Fruit fly (Drosophila melanogaster) whole organism, prepupa: Measurements from ENCODE around the gene Idua.

Experiments
- CG10631 ChIP-seq: fragments of 200-800 bp; sonication (Bioruptor generic); optimal IDR thresholded peaks from 2 replicates; lab custom pipeline; 2016; ENCODE audit warnings: missing biosample characterization, missing genetic modification characterization
- CG10669 ChIP-seq: fragments of 200-800 bp; sonication (Bioruptor generic); optimal IDR thresholded peaks from 3 replicates; lab custom pipeline; 2018; ENCODE audit warnings: missing biosample characterization, mild to moderate bottlenecking, missing genetic modification characterization, moderate library complexity
- CG11294 ChIP-seq: fragments of 200-800 bp; sonication (Bioruptor generic); IDR thresholded peaks from 2 replicates; pipeline ENCODE4 v1.3.6; 2022; ENCODE audit warnings: missing biosample characterization, missing genetic modification characterization
- CG11762 ChIP-seq: fragments of 200-800 bp; sonication (Bioruptor generic); optimal IDR thresholded peaks from 3 replicates; lab custom pipeline; 2016; ENCODE audit warnings: missing biosample characterization, missing genetic modification characterization; ENCODE audit not compliant: insufficient read depth
- CG15336 ChIP-seq: fragments of 200-800 bp; sonication (Bioruptor generic); IDR thresholded peaks from 2 replicates; pipeline ENCODE4 v1.3.6; 2022; ENCODE audit warnings: missing biosample characterization, missing genetic modification characterization
- CG1621 ChIP-seq: fragments of 200-800 bp; sonication (Bioruptor generic); optimal IDR thresholded peaks from 3 replicates; lab custom pipeline; 2018; ENCODE audit warnings: missing biosample characterization, mild to moderate bottlenecking, missing genetic modification characterization
- CG3032 ChIP-seq: fragments of 200-800 bp; optimal IDR thresholded peaks from 2 replicates; lab custom pipeline; 2019; ENCODE audit warnings: missing biosample characterization, mild to moderate bottlenecking, missing genetic modification characterization, moderate library complexity
- CG32006 ChIP-seq: fragments of 200-800 bp; sonication (Bioruptor generic); optimal IDR thresholded peaks from 3 replicates; lab custom pipeline; 2017; ENCODE audit warnings: missing biosample characterization, mild to moderate bottlenecking, missing genetic modification characterization
- CG34406 ChIP-seq: fragments of 200-800 bp; sonication (Bioruptor generic); optimal IDR thresholded peaks from 3 replicates; lab custom pipeline; 2016; ENCODE audit warnings: missing biosample characterization, missing genetic modification characterization
- CG3919 ChIP-seq: fragments of 200-800 bp; sonication (Bioruptor generic); optimal IDR thresholded peaks from 3 replicates; lab custom pipeline; 2016; ENCODE audit warnings: missing biosample characterization, missing genetic modification characterization
- CG4318 ChIP-seq: fragments of 200-800 bp; sonication (Bioruptor generic); optimal IDR thresholded peaks from 3 replicates; lab custom pipeline; 2017; ENCODE audit warnings: missing biosample characterization, mild to moderate bottlenecking, missing genetic modification characterization
- CG6163 ChIP-seq: fragments of 200-800 bp; sonication (Bioruptor generic); IDR thresholded peaks from 3 replicates; pipeline ENCODE4 v1.3.6; 2022; ENCODE audit warnings: missing biosample characterization, missing genetic modification characterization
- CG6808 ChIP-seq: fragments of 200-800 bp; sonication (Bioruptor generic); optimal IDR thresholded peaks from 3 replicates; lab custom pipeline; 2017; ENCODE audit warnings: missing biosample characterization, missing genetic modification characterization, mild to moderate bottlenecking, moderate library complexity, missing genetic modification reagents
- CG6854 ChIP-seq: fragments of 200-800 bp; sonication (Bioruptor generic); optimal IDR thresholded peaks from 2 replicates; lab custom pipeline; 2017; ENCODE audit warnings: missing biosample characterization, mild to moderate bottlenecking, missing genetic modification characterization
- CG7368 ChIP-seq: fragments of 200-800 bp; sonication (Bioruptor generic); optimal IDR thresholded peaks from 3 replicates; lab custom pipeline; 2016; ENCODE audit warnings: missing biosample characterization, missing genetic modification characterization
- CG8119 ChIP-seq: fragments of 200-800 bp; sonication (Bioruptor generic); IDR thresholded peaks from 3 replicates; pipeline ENCODE4 v1.3.6; 2022; ENCODE audit warnings: missing biosample characterization, missing genetic modification characterization
- CG8632 ChIP-seq: fragments of 200-800 bp; sonication (Bioruptor generic); optimal IDR thresholded peaks from 3 replicates; lab custom pipeline; 2016; ENCODE audit warnings: missing biosample characterization, missing genetic modification characterization
- CG9139 ChIP-seq: fragments of 200-800 bp; sonication (Bioruptor generic); optimal IDR thresholded peaks from 3 replicates; lab custom pipeline; 2017; ENCODE audit warnings: missing biosample characterization, mild to moderate bottlenecking, missing genetic modification characterization
- Eip78C ChIP-seq: fragments of 200-800 bp; sonication (Bioruptor generic); peaks from one replicate; lab custom pipeline; 2016; ENCODE audit warnings: missing biosample characterization, missing genetic modification characterization
- Ets21C ChIP-seq: fragments of 200-800 bp; sonication (Bioruptor generic); optimal IDR thresholded peaks from 3 replicates; lab custom pipeline; 2016; ENCODE audit warnings: missing biosample characterization, missing genetic modification characterization
- Ets96B ChIP-seq: fragments of 200-800 bp; optimal IDR thresholded peaks from 2 replicates; lab custom pipeline; 2019; ENCODE audit warnings: missing biosample characterization, mild to moderate bottlenecking, missing genetic modification characterization, moderate library complexity
- Gug ChIP-seq: fragments of 200-800 bp; sonication (Bioruptor generic); IDR thresholded peaks from 2 replicates; pipeline ENCODE4 v1.3.6; 2022; ENCODE audit warnings: missing biosample characterization, missing genetic modification characterization
- Hr39 ChIP-seq: fragments of 200-800 bp; sonication (Bioruptor generic); optimal IDR thresholded peaks from 2 replicates; lab custom pipeline; 2016; ENCODE audit warnings: missing biosample characterization, missing genetic modification characterization
- Met ChIP-seq: fragments of 200-800 bp; sonication (Bioruptor generic); optimal IDR thresholded peaks from 3 replicates; lab custom pipeline; 2016; ENCODE audit warnings: missing biosample characterization, missing genetic modification characterization
- OdsH ChIP-seq: fragments of 200-800 bp; sonication (Bioruptor generic); optimal IDR thresholded peaks from 3 replicates; lab custom pipeline; 2016; ENCODE audit warnings: missing biosample characterization, missing genetic modification characterization
- Smox ChIP-seq: fragments of 200-800 bp; sonication (Bioruptor generic); optimal IDR thresholded peaks from 3 replicates; lab custom pipeline; 2016; ENCODE audit warnings: missing biosample characterization, missing genetic modification characterization
- Sox102F ChIP-seq: fragments of 200-800 bp; sonication (Bioruptor generic); optimal IDR thresholded peaks from 2 replicates; lab custom pipeline; 2016; ENCODE audit warnings: missing biosample characterization, mild to moderate bottlenecking, missing genetic modification characterization
- Sox14 ChIP-seq: fragments of 200-800 bp; sonication (Bioruptor generic); optimal IDR thresholded peaks from 3 replicates; lab custom pipeline; 2016; ENCODE audit warnings: missing biosample characterization, missing genetic modification characterization
- achi ChIP-seq: fragments of 200-800 bp; sonication (Bioruptor generic); optimal IDR thresholded peaks from 3 replicates; lab custom pipeline; 2016; ENCODE audit warnings: missing biosample characterization, missing genetic modification characterization
- cyc ChIP-seq: fragments of 200-800 bp; sonication (Bioruptor generic); optimal IDR thresholded peaks from 3 replicates; lab custom pipeline; 2016; ENCODE audit warnings: missing biosample characterization, missing genetic modification characterization
- dac ChIP-seq: fragments of 200-800 bp; sonication (Bioruptor generic); optimal IDR thresholded peaks from 2 replicates; lab custom pipeline; 2017; ENCODE audit warnings: missing biosample characterization, mild to moderate bottlenecking, missing genetic modification characterization
- dsx ChIP-seq: fragments of 200-800 bp; optimal IDR thresholded peaks from 3 replicates; lab custom pipeline; 2019; ENCODE audit warnings: missing biosample characterization, mild to moderate bottlenecking, missing genetic modification characterization, moderate library complexity; ENCODE audit not compliant: poor library complexity, severe bottlenecking
- eg ChIP-seq: fragments of 200-800 bp; sonication (Bioruptor generic); IDR thresholded peaks from 3 replicates; pipeline ENCODE4 v1.3.6; 2022; ENCODE audit warnings: missing biosample characterization, missing genetic modification characterization
- esn ChIP-seq: fragments of 200-800 bp; sonication (Bioruptor generic); optimal IDR thresholded peaks from 2 replicates; lab custom pipeline; 2016; ENCODE audit warnings: missing biosample characterization, mild to moderate bottlenecking, missing genetic modification characterization, moderate library complexity
- fd59A ChIP-seq: fragments of 200-800 bp; sonication (Bioruptor generic); optimal IDR thresholded peaks from 2 replicates; lab custom pipeline; 2017; ENCODE audit warnings: missing biosample characterization, mild to moderate bottlenecking, missing genetic modification characterization, missing genetic modification reagents
- fd85E ChIP-seq: fragments of 200-800 bp; sonication (Bioruptor generic); optimal IDR thresholded peaks from 3 replicates; lab custom pipeline; 2016; ENCODE audit warnings: missing biosample characterization, missing genetic modification characterization
- lz ChIP-seq: fragments of 200-800 bp; sonication (Bioruptor generic); optimal IDR thresholded peaks from 3 replicates; lab custom pipeline; 2016; ENCODE audit warnings: missing biosample characterization, missing genetic modification characterization
- net ChIP-seq: fragments of 200-800 bp; sonication (Bioruptor generic); optimal IDR thresholded peaks from 3 replicates; lab custom pipeline; 2016; ENCODE audit warnings: missing biosample characterization, missing genetic modification characterization
- salr ChIP-seq, 2 experiments: fragments of 200-800 bp; sonication (Bioruptor generic); optimal IDR thresholded peaks; 3 replicates each; lab custom pipeline; 2016 to 2018; ENCODE audit warnings: missing biosample characterization in 2 of 2, missing genetic modification characterization in 2 of 2, mild to moderate bottlenecking in 1 of 2
- spab ChIP-seq: fragments of 200-800 bp; sonication (Bioruptor generic); optimal IDR thresholded peaks from 2 replicates; lab custom pipeline; 2017; ENCODE audit warnings: missing biosample characterization, mild to moderate bottlenecking, missing genetic modification characterization, missing genetic modification reagents
- ss ChIP-seq, 2 experiments: fragments of 200-800 bp; sonication (Bioruptor generic); optimal IDR thresholded peaks; 2 replicates in 1 of 2; 3 replicates in 1 of 2; lab custom pipeline; 2017 to 2018; ENCODE audit warnings: mild to moderate bottlenecking in 2 of 2, missing biosample characterization in 2 of 2, missing genetic modification characterization in 2 of 2, moderate library complexity in 1 of 2
- svp ChIP-seq: fragments of 200-800 bp; sonication (Bioruptor generic); peaks from one replicate; lab custom pipeline; 2016; ENCODE audit warnings: missing biosample characterization, missing genetic modification characterization
- topi ChIP-seq: fragments of 200-800 bp; sonication (Bioruptor generic); optimal IDR thresholded peaks from 3 replicates; lab custom pipeline; 2016; ENCODE audit warnings: missing biosample characterization, missing genetic modification characterization

Idua gene

DNA sequence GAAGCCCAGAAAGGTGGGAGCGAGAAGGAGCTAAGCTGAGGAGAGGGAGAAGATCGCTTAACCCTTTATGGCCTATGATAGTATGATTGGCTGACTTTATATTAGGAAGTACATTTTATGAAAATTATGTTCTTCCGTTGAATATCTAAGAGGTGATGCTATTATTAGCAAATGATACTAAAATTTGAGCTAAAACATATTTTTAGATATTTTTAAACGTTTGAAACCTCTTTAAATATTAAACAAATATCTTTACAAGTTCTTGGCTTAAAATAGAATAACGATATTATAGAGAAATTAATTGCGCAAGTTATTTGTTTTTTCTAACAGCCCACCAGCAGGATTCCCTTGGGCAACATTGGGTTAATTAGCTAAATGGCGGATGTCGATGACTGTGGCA lies 43.4 kb downstream of the Idua start (continued):
- TF ChIP-seq CG11762 (GFP tag; lab: Kevin White, UChicago) (peak; percentile 42), Sox102F (GFP tag; lab: Kevin White, UChicago) (no peak), Sox14 (peak; percentile 66), CG3919 (peak; percentile 61), OdsH (GFP tag; lab: Kevin White, UChicago) (peak; percentile 52), net (GFP tag; lab: Kevin White, UChicago) (peak; percentile 14), CG6854 (no peak), Eip78C (GFP tag; lab: Kevin White, UChicago) (peak; percentile 91)

DNA sequence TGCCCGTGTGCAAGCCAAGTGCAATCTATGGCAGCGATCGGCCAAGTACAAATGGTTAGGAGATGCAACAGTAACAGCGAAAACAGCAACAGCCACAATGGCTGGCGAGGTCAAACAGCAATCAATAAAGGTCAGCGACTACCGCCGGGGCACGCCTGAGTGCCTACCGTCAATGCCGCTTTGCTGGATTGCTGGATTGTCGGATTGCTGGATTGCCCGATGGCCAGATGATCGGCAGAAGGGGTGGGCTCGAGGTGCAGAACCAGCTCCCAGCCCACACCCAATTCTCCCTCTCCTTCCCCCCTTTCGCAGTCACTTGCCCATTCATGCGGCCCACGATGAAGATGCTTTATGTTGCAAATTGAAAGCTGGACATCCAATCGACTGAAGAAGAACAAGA lies 44.0 kb downstream of the Idua start:
- TF ChIP-seq achi (GFP tag; lab: Kevin White, UChicago) (no peak), CG1621 (tag; lab: Kevin White, UChicago) (peak; percentile 38), svp (GFP tag; lab: Kevin White, UChicago) (peak; percentile 3)

DNA sequence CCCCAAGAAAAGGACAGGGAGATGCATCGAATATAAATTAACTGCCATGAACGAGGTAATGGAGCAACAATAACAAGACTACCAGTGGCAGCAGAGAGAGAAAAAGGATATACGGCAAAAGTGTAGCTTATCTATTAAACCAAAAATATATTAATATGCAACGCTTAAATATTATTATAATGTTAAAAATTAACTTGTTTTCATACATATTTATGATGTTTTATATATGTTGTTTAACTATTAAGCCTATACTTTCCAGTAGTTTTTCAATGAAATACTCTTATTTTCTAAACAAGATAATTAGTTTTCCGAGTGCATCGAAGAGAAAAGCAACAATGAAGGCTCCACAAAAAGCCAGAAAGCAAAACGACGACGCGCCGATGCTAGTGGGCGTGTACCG lies 44.4 kb downstream of the Idua start:
- TF ChIP-seq CG3032 (tag; lab: Kevin White, UChicago) (peak; percentile 64), Smox (no peak), CG6163 (GFP tag; lab: Robert Waterston, UW) (0 out of 3 replicates have a peak, but pooled peaks have one; percentile 10), lz (GFP tag; lab: Kevin White, UChicago) (no peak), esn (GFP tag; lab: Kevin White, UChicago) (no peak), CG32006 (GFP tag; lab: Kevin White, UChicago) (peak; percentile 45), CG15336 (GFP tag; lab: Robert Waterston, UW) (peak; percentile 63), Hr39 (no peak), CG9139 (GFP tag; lab: Kevin White, UChicago) (peak; percentile 14), CG10631 (GFP tag; lab: Kevin White, UChicago) (peak; percentile 26), achi (GFP tag; lab: Kevin White, UChicago) (peak; percentile 15), Sox14 (no peak), Eip78C (GFP tag; lab: Kevin White, UChicago) (peak; percentile 71), Sox102F (GFP tag; lab: Kevin White, UChicago) (no peak), ss (GFP tag; optimal IDR thresholded peaks at IDR 0.05; lab: Kevin White, UChicago) (peak; percentile 42 to 47), spab (GFP tag; lab: Kevin White, UChicago) (peak; percentile 33), CG10669 (GFP tag; lab: Kevin White, UChicago) (peak; percentile 26), net (GFP tag; lab: Kevin White, UChicago) (no peak), CG6808 (peak; percentile 39), Ets96B (tag; lab: Kevin White, UChicago) (peak; percentile 58), fd59A (GFP tag; lab: Kevin White, UChicago) (peak; percentile 22), dsx (GFP tag; lab: Kevin White, UChicago) (peak; percentile 82), Ets21C (GFP tag; lab: Kevin White, UChicago) (no peak), svp (GFP tag; lab: Kevin White, UChicago) (peak; percentile 52), fd85E (GFP tag; lab: Kevin White, UChicago) (no peak), CG11294 (GFP tag; lab: Robert Waterston, UW) (no peak), CG8119 (GFP tag; lab: Robert Waterston, UW) (peak; percentile 28; the same call in 1 of the 3 replicates)

DNA sequence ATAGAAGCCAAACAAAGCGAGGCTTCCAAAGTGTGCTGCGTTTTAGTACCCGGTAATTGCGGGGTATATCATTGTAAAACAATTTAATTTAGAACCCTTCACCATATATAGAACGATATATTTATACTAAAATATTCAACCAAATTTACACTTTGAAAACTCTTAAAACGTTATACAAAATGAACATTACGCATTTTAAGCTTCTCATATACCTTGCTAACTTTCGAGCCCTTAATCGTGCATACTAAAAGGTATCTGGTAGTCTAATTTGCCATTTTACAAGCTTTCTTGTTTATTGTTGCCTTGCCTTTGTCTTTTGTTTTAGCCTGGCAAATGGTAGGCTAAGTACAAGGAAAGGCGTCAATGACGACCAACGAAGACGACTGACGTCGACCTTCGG lies 44.9 kb downstream of the Idua start:
- TF ChIP-seq CG7368 (GFP tag; lab: Kevin White, UChicago) (no peak), CG11294 (GFP tag; lab: Robert Waterston, UW) (no peak), CG9139 (GFP tag; lab: Kevin White, UChicago) (no peak), CG6854 (no peak), eg (GFP tag; lab: Robert Waterston, UW) (no peak), salr (GFP tag; optimal IDR thresholded peaks at IDR 0.05; lab: Kevin White, UChicago) (no peak), Gug (no peak), topi (peak; percentile 0), CG4318 (no peak), Smox (peak; percentile 0), cyc (GFP tag; lab: Kevin White, UChicago) (no peak), Ets21C (GFP tag; lab: Kevin White, UChicago) (no peak), dac (no peak), ss (GFP tag; optimal IDR thresholded peaks at IDR 0.05; lab: Kevin White, UChicago) (no peak), Eip78C (GFP tag; lab: Kevin White, UChicago) (peak; percentile 17), Sox14 (peak; percentile 31), CG34406 (GFP tag; lab: Kevin White, UChicago) (no peak), Met (peak; percentile 42), achi (GFP tag; lab: Kevin White, UChicago) (no peak), CG1621 (tag; lab: Kevin White, UChicago) (no peak), svp (GFP tag; lab: Kevin White, UChicago) (no peak), CG8632 (no peak), lz (GFP tag; lab: Kevin White, UChicago) (peak; percentile 12), esn (GFP tag; lab: Kevin White, UChicago) (peak; percentile 20), Sox102F (GFP tag; lab: Kevin White, UChicago) (no peak), net (GFP tag; lab: Kevin White, UChicago) (no peak), CG3919 (no peak)
